Fruit fly (Drosophila melanogaster): ENCODE measurements around the gene CG7991.
A peak's percentile ranks its signal among the peaks of the same experiment; 100 is the strongest.

- TF ChIP-seq Hr78 (GFP tag; optimal IDR thresholded peaks at IDR 0.05) (no peak), dl (GFP tag; optimal IDR thresholded peaks at IDR 0.05; ENCODE audit: insufficient read depth in 1 of 2, partially characterized antibody in 2 of 2) (no peak), fru (GFP tag; optimal IDR thresholded peaks at IDR 0.05) (peak; percentile 1), pan (optimal IDR thresholded peaks at IDR 0.05) (no peak), usp (GFP tag; optimal IDR thresholded peaks at IDR 0.05) (no peak), lola (GFP tag; optimal IDR thresholded peaks at IDR 0.05) (no peak), Hnf4 (GFP tag; optimal IDR thresholded peaks at IDR 0.05) (no peak), psq (GFP tag; optimal IDR thresholded peaks at IDR 0.05) (no peak), Dfd (GFP tag; optimal IDR thresholded peaks at IDR 0.05) (no peak), HLH106 (tag; optimal IDR thresholded peaks at IDR 0.05) (peak; percentile 11), foxo (GFP tag; optimal IDR thresholded peaks at IDR 0.05) (peak in 1 of 2 experiments; percentile 0), h (GFP tag; optimal IDR thresholded peaks at IDR 0.05) (peak; percentile 11), br (GFP tag; optimal IDR thresholded peaks at IDR 0.05) (no peak), jim (GFP tag; optimal IDR thresholded peaks at IDR 0.05) (no peak)
These were observed 4.9 kb downstream of the CG7991 start for dm6 chr3L:1679394-1679793.
